Worm (Caenorhabditis elegans): Measurements from ENCODE around the gene math-41.

Gene math-41

ce11 chrII:1788087-1788486, 36.3 kb upstream of the math-41 start, which contains the start of the genes C08F1.6 and fbxb-13:
Gene C08F1.6 (minus strand): TSS chrII:1788187.
Gene fbxb-13 (plus strand): TSS chrII:1788277.
- no peak for TF ChIP-seq Y116A8C.19 (tag; optimal IDR thresholded peaks at IDR 0.05; ENCODE audit: borderline replicate concordance)
- TF ChIP-seq aly-2 (tag; optimal IDR thresholded peaks at IDR 0.05) = no peak
- no peak for TF ChIP-seq unc-130 (tag; optimal IDR thresholded peaks at IDR 0.05)
- TF ChIP-seq egl-27 (tag; optimal IDR thresholded peaks at IDR 0.05) = no peak
- TF ChIP-seq vab-15 (tag; optimal IDR thresholded peaks at IDR 0.05) = no peak
- no peak for TF ChIP-seq ces-1 (GFP tag; optimal IDR thresholded peaks at IDR 0.05)
- TF ChIP-seq pag-3 (tag; optimal IDR thresholded peaks at IDR 0.05; ENCODE audit: borderline replicate concordance, insufficient read depth) = no peak
- TF ChIP-seq nhr-12 (tag; optimal IDR thresholded peaks at IDR 0.05) = no peak
- TF ChIP-seq tlp-1 (tag; optimal IDR thresholded peaks at IDR 0.05) = no peak
- TF ChIP-seq lin-13 (GFP tag; optimal IDR thresholded peaks at IDR 0.05) = no peak
- no peak for TF ChIP-seq ceh-8 (GFP tag; optimal IDR thresholded peaks at IDR 0.05)
- no peak for TF ChIP-seq fkh-4 (tag; optimal IDR thresholded peaks at IDR 0.05; ENCODE audit: borderline replicate concordance)
- no peak for TF ChIP-seq aha-1 (tag; optimal IDR thresholded peaks at IDR 0.05)

ce11 chrII:1806358-1806757, 18.1 kb upstream of the math-41 start, which contains the start of gene C08F1.12:
Gene C08F1.12 (minus strand): TSS chrII:1806458.
- no peak for TF ChIP-seq ets-5 (GFP tag; IDR thresholded peaks at IDR 0.05)
- no peak for TF ChIP-seq nhr-71 (tag; optimal IDR thresholded peaks at IDR 0.05)

ce11 chrII:1808217-1808616, 16.2 kb upstream of the math-41 start, which contains the start of gene C08F1.8:
Gene C08F1.8 (minus strand): TSS chrII:1808317.
- no peak for TF ChIP-seq elt-2 (tag; optimal IDR thresholded peaks at IDR 0.05)
- TF ChIP-seq ceh-63 (GFP tag; optimal IDR thresholded peaks at IDR 0.05) = no peak
- peak; percentile 31 for TF ChIP-seq F16B12.6 (tag; optimal IDR thresholded peaks at IDR 0.05)
- no peak for TF ChIP-seq xbp-1 (tag; optimal IDR thresholded peaks at IDR 0.05)
- no peak for TF ChIP-seq ces-1 (GFP tag; optimal IDR thresholded peaks at IDR 0.05)
- no peak for TF ChIP-seq sup-37 (GFP tag; optimal IDR thresholded peaks at IDR 0.05)
- no peak for TF ChIP-seq elt-3 (tag; optimal IDR thresholded peaks at IDR 0.05)
- no peak for TF ChIP-seq irx-1 (tag; optimal IDR thresholded peaks at IDR 0.05)
- TF ChIP-seq blmp-1 (tag; optimal IDR thresholded peaks at IDR 0.05) = no peak
- TF ChIP-seq nhr-28 (tag; optimal IDR thresholded peaks at IDR 0.05) = no peak
- TF ChIP-seq tlp-1 (tag; optimal IDR thresholded peaks at IDR 0.05) = no peak
- peak; percentile 4 to 38 for TF ChIP-seq efl-1 (optimal IDR thresholded peaks at IDR 0.05)
- peak in 1 of 2 experiments; percentile 29 for TF ChIP-seq efl-1 (GFP tag; optimal IDR thresholded peaks at IDR 0.05 in 1 of 2)
- TF ChIP-seq fkh-4 (tag; optimal IDR thresholded peaks at IDR 0.05; ENCODE audit: borderline replicate concordance) = no peak
- TF ChIP-seq lin-14 (GFP tag; optimal IDR thresholded peaks at IDR 0.05) = peak; percentile 29
- TF ChIP-seq grh-1 (GFP tag; IDR thresholded peaks at IDR 0.05) = no peak
- no peak for TF ChIP-seq nhr-20 (tag; optimal IDR thresholded peaks at IDR 0.05)
- no peak for TF ChIP-seq nhr-47 (tag; optimal IDR thresholded peaks at IDR 0.05)
- no peak for TF ChIP-seq nhr-85 (tag)
- TF ChIP-seq dsc-1 (tag; optimal IDR thresholded peaks at IDR 0.05) = peak; percentile 4
- TF ChIP-seq fkh-8 (tag; optimal IDR thresholded peaks at IDR 0.05) = peak; percentile 24
- TF ChIP-seq lin-35 (GFP tag; optimal IDR thresholded peaks at IDR 0.05) = peak in 1 of 2 experiments; percentile 8
- TF ChIP-seq dpl-1 (GFP tag; optimal IDR thresholded peaks at IDR 0.05) = peak in 1 of 3 experiments; percentile 37
- TF ChIP-seq nhr-84 (tag; optimal IDR thresholded peaks at IDR 0.05) = no peak
- TF ChIP-seq lin-13 (GFP tag; optimal IDR thresholded peaks at IDR 0.05) = no peak
- no peak for TF ChIP-seq fkh-10 (GFP tag; optimal IDR thresholded peaks at IDR 0.05)
- no peak for TF ChIP-seq ceh-82 (tag; optimal IDR thresholded peaks at IDR 0.05)
- no peak for TF ChIP-seq ztf-4 (tag; optimal IDR thresholded peaks at IDR 0.05)
- TF ChIP-seq unc-86 (tag; optimal IDR thresholded peaks at IDR 0.05) = peak; percentile 52
- no peak for TF ChIP-seq rnt-1 (tag; optimal IDR thresholded peaks at IDR 0.05)
